Fruit fly (Drosophila melanogaster) S2 (cell line): Measurements from ENCODE around the gene Cyp4e3.

Experiments
- CG8478 ChIP-seq: fragments of >200 bp; optimal IDR thresholded peaks from 2 replicates; lab custom pipeline; 2018
- CTCF ChIP-seq, 2 experiments: fragments of >200 bp; optimal IDR thresholded peaks; 2 replicates each; lab custom pipeline; 2018

DNA sequence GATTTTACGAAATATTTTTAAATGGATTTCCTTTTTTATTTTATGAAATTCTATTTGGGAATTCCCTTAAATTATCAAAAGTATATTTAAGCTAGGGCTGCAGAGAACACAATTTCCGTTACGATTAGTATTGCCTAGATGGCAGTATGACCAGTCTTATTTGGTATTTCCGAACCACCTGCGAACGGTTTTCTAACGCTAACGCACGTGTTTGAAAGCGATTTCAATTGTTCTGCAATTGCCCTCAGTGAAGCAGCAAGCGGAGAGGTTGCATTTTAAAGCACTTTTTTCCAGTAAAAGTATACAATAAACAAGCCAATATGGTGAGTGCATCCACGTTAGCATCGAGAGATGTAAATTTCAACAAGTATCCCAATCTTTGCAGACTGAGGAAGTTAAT is 50.3 kb downstream of the Cyp4e3 start, which contains the start of gene hoip:
- TF ChIP-seq CG8478 (lab: Kevin White, UChicago) (no peak), CTCF (optimal IDR thresholded peaks at IDR 0.05; lab: Kevin White, UChicago) (no peak)
